Fruit fly (Drosophila melanogaster): ENCODE measurements around the gene CG15458.
A peak's percentile ranks its signal among the peaks of the same experiment; 100 is the strongest.

Gene CG15458

DNA sequence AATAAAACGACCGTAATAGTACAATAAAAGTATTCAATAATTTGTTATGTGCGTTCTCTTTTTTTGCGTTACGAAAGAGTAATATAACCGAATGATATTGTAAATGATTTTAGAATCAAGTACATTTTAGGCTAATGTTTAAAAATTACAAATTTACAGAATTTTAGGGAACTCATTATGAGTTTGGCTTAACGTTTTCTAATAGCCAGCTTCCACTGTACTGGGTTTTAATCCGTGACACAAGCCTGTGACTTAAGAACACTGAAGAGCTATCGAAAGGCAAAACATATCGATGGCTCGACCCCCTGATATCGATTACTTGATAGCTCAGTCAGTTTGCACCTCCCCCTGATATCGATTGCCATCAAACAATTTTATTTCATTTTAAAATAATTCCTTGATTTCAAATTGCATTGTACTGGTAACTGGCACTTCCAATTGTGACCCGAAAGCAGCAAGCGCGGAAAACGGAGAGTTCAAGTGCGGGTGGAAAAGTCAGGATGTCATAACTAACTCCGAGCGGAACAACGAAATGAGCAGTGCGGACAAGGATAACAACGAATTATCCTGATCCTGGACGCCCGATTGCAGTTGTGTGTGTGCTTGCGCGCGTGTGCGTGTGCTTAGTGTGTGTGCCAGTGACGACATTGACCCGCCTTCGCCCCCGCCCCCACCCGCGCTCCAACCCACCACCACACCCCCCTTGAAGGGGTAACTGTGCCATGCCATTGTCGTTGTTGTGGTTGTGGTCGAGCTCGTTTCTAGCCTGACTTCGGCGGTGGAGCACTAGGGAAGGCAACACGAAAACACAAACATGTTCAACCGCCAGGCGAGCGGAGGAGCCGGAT, 19.7 kb downstream of the CG15458 start, which contains the start of gene HERC2 (continued):
- peak; percentile 94 for TF ChIP-seq ato (GFP tag; IDR thresholded peaks at IDR 0.05; ENCODE audit: partially characterized antibody)
- TF ChIP-seq salm (tag; optimal IDR thresholded peaks at IDR 0.05) = no peak
- peak; percentile 9 for TF ChIP-seq CG12744 (GFP tag; optimal IDR thresholded peaks at IDR 0.05)
- 0 out of 3 replicates have a peak, but pooled peaks have one; percentile 40 for TF ChIP-seq CG11093 (GFP tag; IDR thresholded peaks at IDR 0.05)
- peak; percentile 77 for TF ChIP-seq CG11456 (GFP tag; IDR thresholded peaks at IDR 0.05)
- no peak for TF ChIP-seq CG17912 (GFP tag; optimal IDR thresholded peaks at IDR 0.05)
- peak; percentile 93 for TF ChIP-seq amos (GFP tag; IDR thresholded peaks at IDR 0.05; ENCODE audit: partially characterized antibody)
- TF ChIP-seq CG17186 (GFP tag; optimal IDR thresholded peaks at IDR 0.05) = peak; percentile 17
- TF ChIP-seq Abd-B (GFP tag; optimal IDR thresholded peaks at IDR 0.05) = peak; percentile 8
- TF ChIP-seq E2f2 (GFP tag; IDR thresholded peaks at IDR 0.05) = peak; percentile 46
- TF ChIP-seq CG5953 (GFP tag; IDR thresholded peaks at IDR 0.05) = no peak
- peak; percentile 8 for TF ChIP-seq Mes4 (GFP tag; optimal IDR thresholded peaks at IDR 0.05)
- TF ChIP-seq trh (GFP tag; optimal IDR thresholded peaks at IDR 0.05) = no peak
- 0 out of 3 replicates have a peak, but pooled peaks have one; percentile 29 for TF ChIP-seq ase (GFP tag; IDR thresholded peaks at IDR 0.05)
- peak; percentile 10 for TF ChIP-seq CG16863 (GFP tag; optimal IDR thresholded peaks at IDR 0.05)
- peak; percentile 45; the same call in 1 of the 2 replicates for TF ChIP-seq ttk (GFP tag; IDR thresholded peaks at IDR 0.05)
- TF ChIP-seq HHEX (GFP tag; optimal IDR thresholded peaks at IDR 0.05) = no peak
- peak; percentile 12 for TF ChIP-seq Elba2 (GFP tag; optimal IDR thresholded peaks at IDR 0.05)
- no peak for TF ChIP-seq insv (GFP tag; optimal IDR thresholded peaks at IDR 0.05)
- TF ChIP-seq CG30403 (GFP tag; optimal IDR thresholded peaks at IDR 0.05) = peak; percentile 53
- peak; percentile 54 for TF ChIP-seq CG9609 (GFP tag; optimal IDR thresholded peaks at IDR 0.05)
- TF ChIP-seq dm (GFP tag; optimal IDR thresholded peaks at IDR 0.05) = no peak
- TF ChIP-seq CG7786 (GFP tag; optimal IDR thresholded peaks at IDR 0.05) = peak; percentile 67
- TF ChIP-seq CG1832 (GFP tag; optimal IDR thresholded peaks at IDR 0.05) = no peak
- TF ChIP-seq CG9817 (tag; optimal IDR thresholded peaks at IDR 0.05) = peak; percentile 51
- TF ChIP-seq wor (GFP tag; IDR thresholded peaks at IDR 0.05) = no peak
- TF ChIP-seq croc (GFP tag; conservative IDR thresholded peaks at IDR 0.05) = no peak
- no peak for TF ChIP-seq pita (GFP tag; optimal IDR thresholded peaks at IDR 0.05)
- peak; percentile 97 for TF ChIP-seq CG3995 (GFP tag; optimal IDR thresholded peaks at IDR 0.05)
- peak; percentile 42 to 71 for TF ChIP-seq dpn (GFP tag; optimal IDR thresholded peaks at IDR 0.05)
- no peak for TF ChIP-seq Fer2 (tag; optimal IDR thresholded peaks at IDR 0.05)
- TF ChIP-seq twi (tag; optimal IDR thresholded peaks at IDR 0.05) = no peak
- TF ChIP-seq fd96Cb (tag; optimal IDR thresholded peaks at IDR 0.05) = peak; percentile 16
- TF ChIP-seq chinmo (GFP tag; IDR thresholded peaks at IDR 0.05; ENCODE audit: partially characterized antibody) = peak; percentile 89; the same call in 3 of the 4 replicates
- TF ChIP-seq CG4282 (GFP tag; optimal IDR thresholded peaks at IDR 0.05) = no peak
- peak; percentile 53 for TF ChIP-seq Xbp1 (GFP tag; optimal IDR thresholded peaks at IDR 0.05)
- TF ChIP-seq Nf-YC (tag; optimal IDR thresholded peaks at IDR 0.05) = no peak
- peak; percentile 74; the same call in 1 of the 2 replicates for TF ChIP-seq sna (GFP tag; IDR thresholded peaks at IDR 0.05; ENCODE audit: partially characterized antibody)
- no peak for TF ChIP-seq CG7839 (tag; optimal IDR thresholded peaks at IDR 0.05)
- peak; percentile 79 for TF ChIP-seq inv (GFP tag; IDR thresholded peaks at IDR 0.05; ENCODE audit: partially characterized antibody)
- TF ChIP-seq CG7357 (GFP tag; IDR thresholded peaks at IDR 0.05) = peak; percentile 69
- no peak for TF ChIP-seq CG12071 (GFP tag; optimal IDR thresholded peaks at IDR 0.05)
- TF ChIP-seq CG1647 (GFP tag; optimal IDR thresholded peaks at IDR 0.05) = no peak
- peak; percentile 23 for TF ChIP-seq CG12659 (GFP tag; optimal IDR thresholded peaks at IDR 0.05)
- TF ChIP-seq CG17802 (tag; optimal IDR thresholded peaks at IDR 0.05) = peak; percentile 46
- TF ChIP-seq Bgb (GFP tag; IDR thresholded peaks at IDR 0.05; ENCODE audit: partially characterized antibody) = peak; percentile 94
- TF ChIP-seq sens (GFP tag) = peak; percentile 90
- TF ChIP-seq CG12769 (tag; optimal IDR thresholded peaks at IDR 0.05) = no peak

All from whole organism, embryonic.